Fruit fly (Drosophila melanogaster) whole organism, pupa: ENCODE data around the gene CG6865.
A peak's percentile ranks its signal among the peaks of the same experiment; 100 is the strongest.

Experiments used
- CG10348 ChIP-seq: fragments of 200-800 bp; sonication (Bioruptor generic); IDR thresholded peaks from 2 replicates; pipeline ENCODE4 v1.3.6; 2022; ENCODE audit warnings: missing biosample characterization, missing genetic modification characterization
- CG12605 ChIP-seq: fragments of 200-800 bp; sonication (Bioruptor generic); IDR thresholded peaks from 2 replicates; pipeline ENCODE4 v1.3.6; 2022; ENCODE audit warnings: missing biosample characterization, missing genetic modification characterization
- CG13204 ChIP-seq: fragments of 200-800 bp; sonication (Bioruptor generic); optimal IDR thresholded peaks from 2 replicates; lab custom pipeline; 2018; ENCODE audit warnings: missing biosample characterization, mild to moderate bottlenecking, missing genetic modification characterization, moderate library complexity
- CG14655 ChIP-seq: fragments of 200-800 bp; sonication (Bioruptor generic); optimal IDR thresholded peaks from 3 replicates; lab custom pipeline; 2017; ENCODE audit warnings: mild to moderate bottlenecking, missing biosample characterization, missing genetic modification reagents, missing genetic modification characterization
- CG15710 ChIP-seq: fragments of 200-800 bp; sonication (Bioruptor generic); optimal IDR thresholded peaks from 2 replicates; lab custom pipeline; 2018; ENCODE audit warnings: missing biosample characterization, mild to moderate bottlenecking, missing genetic modification characterization, moderate library complexity
- CG17806 ChIP-seq: fragments of 200-800 bp; sonication (Bioruptor generic); optimal IDR thresholded peaks from 2 replicates; lab custom pipeline; 2018; ENCODE audit warnings: missing biosample characterization, mild to moderate bottlenecking, missing genetic modification characterization, moderate library complexity
- CG32121 ChIP-seq: fragments of 200-800 bp; sonication (Bioruptor generic); IDR thresholded peaks from 2 replicates; pipeline ENCODE4 v1.3.6; 2022; ENCODE audit warnings: missing biosample characterization, missing genetic modification characterization
- CG34367 ChIP-seq: fragments of 200-800 bp; sonication (Bioruptor generic); optimal IDR thresholded peaks from 2 replicates; lab custom pipeline; 2018; ENCODE audit warnings: missing biosample characterization, mild to moderate bottlenecking, missing genetic modification characterization
- CG4496 ChIP-seq: fragments of 200-800 bp; sonication (Bioruptor generic); IDR thresholded peaks from 3 replicates; pipeline ENCODE4 v1.3.6; 2022; ENCODE audit warnings: missing biosample characterization, missing genetic modification characterization
- CG8159 ChIP-seq: fragments of 200-800 bp; sonication (Bioruptor generic); optimal IDR thresholded peaks from 3 replicates; lab custom pipeline; 2018; ENCODE audit warnings: missing biosample characterization, mild to moderate bottlenecking, missing genetic modification characterization, moderate library complexity
- CG8301 ChIP-seq: fragments of 200-800 bp; sonication (Bioruptor generic); optimal IDR thresholded peaks from 2 replicates; lab custom pipeline; 2018; ENCODE audit warnings: missing biosample characterization, mild to moderate bottlenecking, missing genetic modification characterization
- CG9948 ChIP-seq: fragments of 200-800 bp; sonication (Bioruptor generic); optimal IDR thresholded peaks from 2 replicates; lab custom pipeline; 2018; ENCODE audit warnings: missing biosample characterization, mild to moderate bottlenecking, missing genetic modification characterization, moderate library complexity
- D1 ChIP-seq: fragments of 200-800 bp; sonication (Bioruptor generic); optimal IDR thresholded peaks from 2 replicates; lab custom pipeline; 2018; ENCODE audit warnings: missing biosample characterization, mild to moderate bottlenecking, missing genetic modification characterization, moderate library complexity
- EcR ChIP-seq: fragments of 200-800 bp; sonication (Bioruptor generic); optimal IDR thresholded peaks from 3 replicates; lab custom pipeline; 2019; ENCODE audit warnings: missing biosample characterization, missing genetic modification characterization, mild to moderate bottlenecking, moderate library complexity, missing genetic modification reagents
- Ets98B ChIP-seq: fragments of 200-800 bp; sonication (Bioruptor generic); IDR thresholded peaks from 2 replicates; pipeline ENCODE4 v1.3.6; 2022; ENCODE audit warnings: missing biosample characterization, missing genetic modification characterization
- Pif1A ChIP-seq: fragments of 200-800 bp; sonication (Bioruptor generic); optimal IDR thresholded peaks from 3 replicates; lab custom pipeline; 2016; ENCODE audit warnings: missing biosample characterization, missing genetic modification characterization
- Pif1B ChIP-seq: fragments of 200-800 bp; sonication (Bioruptor generic); optimal IDR thresholded peaks from 3 replicates; lab custom pipeline; 2016; ENCODE audit warnings: missing biosample characterization, missing genetic modification characterization
- Snoo ChIP-seq: fragments of 200-800 bp; sonication (Bioruptor generic); optimal IDR thresholded peaks from 3 replicates; lab custom pipeline; 2017; ENCODE audit warnings: missing biosample characterization, mild to moderate bottlenecking, missing genetic modification characterization, inconsistent platforms
- fd96Ca ChIP-seq: fragments of 200-800 bp; sonication (Bioruptor generic); IDR thresholded peaks from 3 replicates; pipeline ENCODE4 v1.3.6; 2022; ENCODE audit warnings: missing biosample characterization, missing genetic modification characterization
- gl ChIP-seq: fragments of 200-800 bp; sonication (Bioruptor generic); optimal IDR thresholded peaks from 2 replicates; lab custom pipeline; 2018; ENCODE audit warnings: missing biosample characterization, mild to moderate bottlenecking, missing genetic modification characterization
- rn ChIP-seq: fragments of 200-800 bp; sonication (Bioruptor generic); IDR thresholded peaks from 2 replicates; pipeline ENCODE4 v1.3.6; 2022; ENCODE audit warnings: missing biosample characterization, missing genetic modification characterization

CG6865 gene

DNA sequence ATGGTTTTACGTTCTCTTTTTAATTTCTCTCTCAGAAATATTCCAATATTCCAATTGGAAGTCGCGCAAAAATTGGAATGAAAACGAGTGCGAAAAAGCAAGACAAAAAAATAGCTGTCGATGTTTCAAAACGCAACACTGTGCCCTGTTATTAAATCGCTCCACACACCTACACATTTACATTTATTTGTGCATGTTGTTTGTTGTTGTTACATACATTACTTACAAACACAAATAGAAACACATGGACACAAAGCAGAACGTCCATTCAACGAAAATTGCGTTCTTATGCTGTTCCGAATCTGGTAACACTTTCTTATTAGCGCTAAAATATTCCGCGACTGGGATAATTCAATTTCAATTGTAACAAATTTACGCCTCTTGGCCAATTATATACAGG lies 22.2 kb upstream of the CG6865 start:
- TF ChIP-seq D1 (tag; lab: Kevin White, UChicago): no peak
- no peak for TF ChIP-seq CG14655
- TF ChIP-seq CG13204: no peak
- TF ChIP-seq gl (tag; lab: Kevin White, UChicago): no peak
- no peak for TF ChIP-seq rn (GFP tag; lab: Robert Waterston, UW)
- no peak for TF ChIP-seq Snoo (tag; lab: Kevin White, UChicago)
- no peak for TF ChIP-seq CG4496 (GFP tag; lab: Robert Waterston, UW)
- TF ChIP-seq CG32121: no peak
- TF ChIP-seq Ets98B (GFP tag; lab: Robert Waterston, UW): no peak
- TF ChIP-seq CG8159: no peak
- no peak for TF ChIP-seq CG34367 (tag; lab: Kevin White, UChicago)
- no peak for TF ChIP-seq CG8301 (tag; lab: Kevin White, UChicago)
- TF ChIP-seq CG9948 (tag; lab: Kevin White, UChicago): no peak
- no peak for TF ChIP-seq CG10348 (GFP tag; lab: Robert Waterston, UW)
- TF ChIP-seq Pif1A (GFP tag; lab: Kevin White, UChicago): no peak
- TF ChIP-seq CG15710 (tag; lab: Kevin White, UChicago): no peak

dm6 chr3L:18842236-18842635 lies 21.2 kb upstream of the CG6865 start:
- TF ChIP-seq Ets98B (GFP tag; lab: Robert Waterston, UW) (no peak), CG4496 (GFP tag; lab: Robert Waterston, UW) (no peak), rn (GFP tag; lab: Robert Waterston, UW) (no peak), CG34367 (tag; lab: Kevin White, UChicago) (no peak), Snoo (tag; lab: Kevin White, UChicago) (no peak), CG8159 (no peak), CG12605 (GFP tag; lab: Robert Waterston, UW) (no peak), Pif1B (GFP tag; lab: Kevin White, UChicago) (no peak)

dm6 chr3L:18845833-18846232 lies 17.6 kb upstream of the CG6865 start:
- TF ChIP-seq Pif1B (GFP tag; lab: Kevin White, UChicago) (no peak), CG15710 (tag; lab: Kevin White, UChicago) (no peak), CG14655 (no peak), Snoo (tag; lab: Kevin White, UChicago) (no peak), CG12605 (GFP tag; lab: Robert Waterston, UW) (no peak), CG34367 (tag; lab: Kevin White, UChicago) (no peak), CG17806 (tag; lab: Kevin White, UChicago) (no peak), D1 (tag; lab: Kevin White, UChicago) (no peak), gl (tag; lab: Kevin White, UChicago) (no peak), CG8301 (tag; lab: Kevin White, UChicago) (no peak), CG9948 (tag; lab: Kevin White, UChicago) (no peak), Ets98B (GFP tag; lab: Robert Waterston, UW) (no peak), EcR (GFP tag; lab: Kevin White, UChicago) (no peak), fd96Ca (no peak), rn (GFP tag; lab: Robert Waterston, UW) (no peak), CG32121 (no peak)

dm6 chr3L:18846233-18846271 lies 17.4 kb upstream of the CG6865 start, which contains the start of gene Indy:
TSS of gene Indy (minus strand) at chr3L:18846267.
- no peak for TF ChIP-seq CG13204
- no peak for TF ChIP-seq CG8159
- TF ChIP-seq CG12605 (GFP tag; lab: Robert Waterston, UW): no peak
- no peak for TF ChIP-seq Ets98B (GFP tag; lab: Robert Waterston, UW)
- TF ChIP-seq CG32121: no peak
- no peak for TF ChIP-seq D1 (tag; lab: Kevin White, UChicago)

DNA sequence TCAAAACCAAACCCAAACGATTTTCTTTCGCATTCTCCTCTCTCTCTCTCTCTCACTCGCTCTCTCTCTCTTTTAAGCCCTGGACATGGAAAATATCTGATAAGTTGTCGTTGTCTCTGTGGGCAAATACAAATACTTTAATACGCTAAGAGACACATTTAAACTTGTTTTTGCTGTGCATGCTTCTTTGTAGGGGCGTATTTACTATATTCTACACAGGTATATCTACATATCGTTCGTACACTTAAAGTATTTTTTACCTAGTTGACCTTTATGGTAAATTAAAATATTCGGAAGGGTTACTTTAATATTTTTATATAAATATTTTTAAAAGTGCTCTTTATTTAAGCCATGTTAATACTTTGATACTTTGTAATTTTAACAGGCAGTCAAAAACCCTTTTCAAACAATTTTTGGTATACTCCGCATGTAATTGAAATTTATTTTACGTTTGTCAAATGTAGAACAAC lies 17.1 kb upstream of the CG6865 start:
- peak; percentile 61 for TF ChIP-seq CG8159
- TF ChIP-seq CG17806 (tag; lab: Kevin White, UChicago): no peak
- TF ChIP-seq rn (GFP tag; lab: Robert Waterston, UW): no peak
- TF ChIP-seq CG8301 (tag; lab: Kevin White, UChicago): no peak
- TF ChIP-seq CG10348 (GFP tag; lab: Robert Waterston, UW): no peak
- TF ChIP-seq CG13204: no peak
- TF ChIP-seq EcR (GFP tag; lab: Kevin White, UChicago): no peak
- no peak for TF ChIP-seq CG12605 (GFP tag; lab: Robert Waterston, UW)
- TF ChIP-seq fd96Ca: no peak
- TF ChIP-seq Snoo (tag; lab: Kevin White, UChicago): no peak
- TF ChIP-seq CG32121: no peak
- TF ChIP-seq Ets98B (GFP tag; lab: Robert Waterston, UW): no peak
- no peak for TF ChIP-seq CG14655
- TF ChIP-seq Pif1B (GFP tag; lab: Kevin White, UChicago): peak; percentile 3
- TF ChIP-seq D1 (tag; lab: Kevin White, UChicago): peak; percentile 70
- no peak for TF ChIP-seq CG34367 (tag; lab: Kevin White, UChicago)
- no peak for TF ChIP-seq CG9948 (tag; lab: Kevin White, UChicago)
- no peak for TF ChIP-seq CG15710 (tag; lab: Kevin White, UChicago)
- TF ChIP-seq CG4496 (GFP tag; lab: Robert Waterston, UW): no peak
- no peak for TF ChIP-seq gl (tag; lab: Kevin White, UChicago)
- TF ChIP-seq Pif1A (GFP tag; lab: Kevin White, UChicago): no peak

DNA sequence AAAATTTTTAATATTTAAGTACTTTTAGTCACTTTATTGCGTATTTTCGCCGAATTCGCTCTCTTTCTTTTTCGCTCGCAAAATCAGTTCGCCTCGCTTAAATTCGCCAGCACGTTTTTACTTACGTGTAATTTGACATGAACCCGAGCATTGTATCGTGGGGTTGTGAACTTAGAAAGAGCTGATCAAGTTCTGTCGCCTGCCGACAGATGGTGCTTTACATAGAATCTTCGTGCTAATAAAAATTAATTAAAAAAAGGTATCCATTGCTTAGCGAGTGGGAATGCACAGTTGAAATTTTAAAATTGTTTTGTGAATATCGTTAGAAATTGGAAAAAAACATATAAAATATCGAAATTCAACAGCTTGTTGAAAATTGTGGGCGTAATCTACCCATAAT lies 15.0 kb upstream of the CG6865 start:
- TF ChIP-seq CG8301 (tag; lab: Kevin White, UChicago): no peak
- TF ChIP-seq Snoo (tag; lab: Kevin White, UChicago): peak; percentile 13
- TF ChIP-seq Pif1A (GFP tag; lab: Kevin White, UChicago): peak; percentile 40
- TF ChIP-seq D1 (tag; lab: Kevin White, UChicago): peak; percentile 94
- peak; percentile 14 for TF ChIP-seq CG9948 (tag; lab: Kevin White, UChicago)
- TF ChIP-seq CG14655: peak; percentile 53
- TF ChIP-seq CG10348 (GFP tag; lab: Robert Waterston, UW): no peak
